Fruit fly (Drosophila melanogaster) whole organism, embryonic: Measurements from ENCODE around the gene CG8300.

ENCODE experiments used
- Atf6 ChIP-seq: fragments of 200-800 bp; sonication (Bioruptor generic); IDR thresholded peaks from 2 replicates; pipeline ENCODE4 v1.3.6; 2022; ENCODE audit warnings: missing biosample characterization, missing genetic modification characterization
- CG10366 ChIP-seq: fragments of 200-800 bp; sonication (Bioruptor generic); IDR thresholded peaks from 2 replicates; pipeline ENCODE4 v1.3.6; 2022; ENCODE audit warnings: missing biosample characterization, missing genetic modification characterization
- CG13296 ChIP-seq: fragments of 200-800 bp; sonication (Bioruptor generic); optimal IDR thresholded peaks from 3 replicates; lab custom pipeline; 2018; ENCODE audit warnings: missing biosample characterization, mild to moderate bottlenecking, missing genetic modification characterization
- CG13424 ChIP-seq: fragments of 200-800 bp; sonication (Bioruptor generic); optimal IDR thresholded peaks from 2 replicates; lab custom pipeline; 2019; ENCODE audit warnings: missing biosample characterization, mild to moderate bottlenecking, missing genetic modification characterization, moderate library complexity
- CG15601 ChIP-seq: fragments of 200-800 bp; sonication (Bioruptor generic); optimal IDR thresholded peaks from 3 replicates; lab custom pipeline; 2019; ENCODE audit warnings: missing biosample characterization, mild to moderate bottlenecking, missing genetic modification characterization, moderate library complexity
- CG1602 ChIP-seq: fragments of 200-800 bp; sonication (Bioruptor generic); optimal IDR thresholded peaks from 3 replicates; lab custom pipeline; 2016; ENCODE audit warnings: missing biosample characterization, missing genetic modification characterization
- CG17829 ChIP-seq: fragments of 200-800 bp; optimal IDR thresholded peaks from 2 replicates; lab custom pipeline; 2019; ENCODE audit warnings: missing biosample characterization, mild to moderate bottlenecking, missing genetic modification characterization, moderate library complexity
- CG1832 ChIP-seq: fragments of 200-800 bp; sonication (Bioruptor generic); optimal IDR thresholded peaks from 2 replicates; lab custom pipeline; 2017; ENCODE audit warnings: missing biosample characterization, mild to moderate bottlenecking, missing genetic modification characterization, inconsistent platforms
- CG2678 ChIP-seq: fragments of 200-800 bp; sonication (Bioruptor generic); optimal IDR thresholded peaks from 3 replicates; lab custom pipeline; 2019; ENCODE audit warnings: missing biosample characterization, mild to moderate bottlenecking, missing genetic modification characterization, moderate library complexity
- CG2712 ChIP-seq: fragments of 200-800 bp; optimal IDR thresholded peaks from 3 replicates; lab custom pipeline; 2019; ENCODE audit warnings: missing biosample characterization, mild to moderate bottlenecking, missing genetic modification characterization, moderate library complexity
- CG30020 ChIP-seq: fragments of 200-800 bp; optimal IDR thresholded peaks from 2 replicates; lab custom pipeline; 2019; ENCODE audit warnings: missing biosample characterization, mild to moderate bottlenecking, missing genetic modification characterization, moderate library complexity
- CG31441 ChIP-seq: fragments of 200-800 bp; sonication (Bioruptor generic); IDR thresholded peaks from 2 replicates; pipeline ENCODE4 v1.3.6; 2022; ENCODE audit warnings: missing biosample characterization, missing genetic modification characterization
- CG32532 ChIP-seq: fragments of 200-800 bp; sonication (Bioruptor generic); IDR thresholded peaks from 2 replicates; pipeline ENCODE4 v1.3.6; 2022; ENCODE audit warnings: missing biosample characterization, missing genetic modification characterization
- CG34422 ChIP-seq: fragments of 200-800 bp; sonication (Bioruptor generic); IDR thresholded peaks from 3 replicates; pipeline ENCODE4 v1.3.6; 2022; ENCODE audit warnings: missing biosample characterization, missing genetic modification characterization
- CG3726 ChIP-seq: fragments of 200-800 bp; sonication (Bioruptor generic); IDR thresholded peaks from 3 replicates; pipeline ENCODE4, ENCODE4 v1.3.6; 2022; ENCODE audit warnings: missing biosample characterization, missing genetic modification characterization
- CG4730 ChIP-seq: fragments of 200-800 bp; sonication (Bioruptor generic); IDR thresholded peaks from 2 replicates; pipeline ENCODE4 v1.3.6; 2022; ENCODE audit warnings: missing biosample characterization, missing genetic modification characterization
- CG6654 ChIP-seq: fragments of 200-800 bp; sonication (Bioruptor generic); optimal IDR thresholded peaks from 2 replicates; lab custom pipeline; 2017; ENCODE audit warnings: missing biosample characterization, mild to moderate bottlenecking, missing genetic modification characterization
- CG6791 ChIP-seq: fragments of 200-800 bp; sonication (Bioruptor generic); IDR thresholded peaks from 3 replicates; pipeline ENCODE4 v1.3.6; 2022; ENCODE audit warnings: missing biosample characterization, missing genetic modification characterization; ENCODE audit not compliant: partially characterized antibody
- CG7987 ChIP-seq: fragments of 200-800 bp; sonication (Bioruptor generic); optimal IDR thresholded peaks from 2 replicates; lab custom pipeline; 2018; ENCODE audit warnings: missing biosample characterization, mild to moderate bottlenecking, missing genetic modification characterization, moderate library complexity
- CG8765 ChIP-seq: fragments of 200-800 bp; sonication (Bioruptor generic); IDR thresholded peaks from 2 replicates; pipeline ENCODE4 v1.3.6; 2022; ENCODE audit warnings: missing biosample characterization, missing genetic modification characterization
- CG9727 ChIP-seq: fragments of 200-800 bp; sonication (Bioruptor generic); optimal IDR thresholded peaks from 3 replicates; lab custom pipeline; 2017; ENCODE audit warnings: missing biosample characterization, mild to moderate bottlenecking, missing genetic modification characterization
- CG9817 ChIP-seq: fragments of 200-800 bp; sonication (Bioruptor generic); optimal IDR thresholded peaks from 2 replicates; lab custom pipeline; 2018; ENCODE audit warnings: missing biosample characterization, mild to moderate bottlenecking, missing genetic modification characterization, moderate library complexity
- CHES-1-like ChIP-seq: fragments of 200-800 bp; sonication (Bioruptor generic); optimal IDR thresholded peaks from 2 replicates; lab custom pipeline; 2016; ENCODE audit warnings: missing biosample characterization, missing genetic modification characterization
- D19A ChIP-seq: fragments of 200-800 bp; optimal IDR thresholded peaks from 3 replicates; lab custom pipeline; 2019; ENCODE audit warnings: missing biosample characterization, mild to moderate bottlenecking, missing genetic modification characterization, moderate library complexity
- Dbx ChIP-seq: fragments of 200-800 bp; sonication (Bioruptor generic); IDR thresholded peaks from 3 replicates; pipeline ENCODE4 v1.3.6; 2022; ENCODE audit warnings: missing biosample characterization, missing genetic modification characterization
- E2f1 ChIP-seq: fragments of 200-800 bp; sonication (Bioruptor generic); IDR thresholded peaks from 2 replicates; pipeline ENCODE4 v1.3.6; 2022; ENCODE audit warnings: missing biosample characterization, missing genetic modification characterization
- HLHmδ ChIP-seq: fragments of 200-800 bp; sonication (Bioruptor generic); optimal IDR thresholded peaks from 2 replicates; lab custom pipeline; 2018; ENCODE audit warnings: missing biosample characterization, mild to moderate bottlenecking, missing genetic modification characterization, moderate library complexity
- HmgZ ChIP-seq: fragments of 200-800 bp; sonication (Bioruptor generic); optimal IDR thresholded peaks from 2 replicates; lab custom pipeline; 2018; ENCODE audit warnings: missing biosample characterization, mild to moderate bottlenecking, missing genetic modification characterization
- Kr ChIP-seq: fragments of 200-800 bp; sonication (Bioruptor generic); optimal IDR thresholded peaks from 2 replicates; lab custom pipeline; 2017; ENCODE audit warnings: missing biosample characterization, mild to moderate bottlenecking, missing genetic modification characterization
- MESR4 ChIP-seq: fragments of 200-800 bp; sonication (Bioruptor generic); optimal IDR thresholded peaks from 2 replicates; lab custom pipeline; 2018; ENCODE audit warnings: missing biosample characterization, mild to moderate bottlenecking, missing genetic modification characterization, moderate library complexity
- Mad ChIP-seq: fragments of 200-800 bp; sonication (Bioruptor generic); optimal IDR thresholded peaks from 2 replicates; lab custom pipeline; 2016; ENCODE audit warnings: missing biosample characterization, missing genetic modification characterization
- Pdp1 ChIP-seq, 2 experiments: fragments of 200-800 bp; sonication (Bioruptor generic); optimal IDR thresholded peaks; 3 replicates each; lab custom pipeline; 2016; ENCODE audit warnings: missing biosample characterization in 2 of 2, missing genetic modification characterization in 2 of 2, mild to moderate bottlenecking in 1 of 2, moderate library complexity in 1 of 2
- Sox102F ChIP-seq: fragments of 200-800 bp; sonication (Bioruptor generic); optimal IDR thresholded peaks from 2 replicates; lab custom pipeline; 2018; ENCODE audit warnings: missing biosample characterization, mild to moderate bottlenecking, missing genetic modification characterization, moderate library complexity
- Xbp1 ChIP-seq: fragments of 200-800 bp; sonication (Bioruptor generic); optimal IDR thresholded peaks from 3 replicates; lab custom pipeline; 2016; ENCODE audit warnings: missing biosample characterization, mild to moderate bottlenecking, missing genetic modification characterization
- ato ChIP-seq: fragments of 200-800 bp; sonication (Bioruptor generic); IDR thresholded peaks from 2 replicates; pipeline ENCODE4 v1.3.6; 2022; ENCODE audit warnings: missing biosample characterization, missing genetic modification characterization; ENCODE audit not compliant: partially characterized antibody
- caup ChIP-seq: fragments of 200-800 bp; sonication (Bioruptor generic); optimal IDR thresholded peaks from 3 replicates; lab custom pipeline; 2017; ENCODE audit warnings: missing biosample characterization, mild to moderate bottlenecking, missing genetic modification characterization, moderate library complexity; ENCODE audit not compliant: severe bottlenecking
- crp ChIP-seq, 2 experiments: fragments of 200-800 bp; sonication (Bioruptor generic); optimal IDR thresholded peaks; 2 replicates in 1 of 2; 3 replicates in 1 of 2; lab custom pipeline; 2017; ENCODE audit warnings: missing biosample characterization in 2 of 2, missing genetic modification characterization in 2 of 2, mild to moderate bottlenecking in 1 of 2, moderate library complexity in 1 of 2
- danr ChIP-seq: fragments of 200-800 bp; sonication (Bioruptor generic); IDR thresholded peaks from 2 replicates; pipeline ENCODE4 v1.3.6; 2022; ENCODE audit warnings: missing biosample characterization, missing genetic modification characterization
- dmrt99B ChIP-seq: fragments of 200-800 bp; sonication (Bioruptor generic); optimal IDR thresholded peaks from 2 replicates; lab custom pipeline; 2018; ENCODE audit warnings: missing biosample characterization, mild to moderate bottlenecking, missing genetic modification characterization, moderate library complexity
- gce ChIP-seq: fragments of 200-800 bp; sonication (Bioruptor generic); IDR thresholded peaks from 3 replicates; pipeline ENCODE4 v1.3.6; 2022; ENCODE audit warnings: missing biosample characterization, missing genetic modification characterization
- grau ChIP-seq: fragments of 200-800 bp; optimal IDR thresholded peaks from 3 replicates; lab custom pipeline; 2019; ENCODE audit warnings: missing biosample characterization, mild to moderate bottlenecking, missing genetic modification characterization, moderate library complexity
- gsb-n ChIP-seq: fragments of 200-800 bp; sonication (Bioruptor generic); optimal IDR thresholded peaks from 3 replicates; lab custom pipeline; 2018; ENCODE audit warnings: missing biosample characterization, mild to moderate bottlenecking, missing genetic modification characterization
- ham ChIP-seq: fragments of 200-800 bp; sonication (Bioruptor generic); IDR thresholded peaks from 2 replicates; pipeline ENCODE4 v1.3.6; 2022; ENCODE audit warnings: missing biosample characterization, missing genetic modification characterization
- klu ChIP-seq: fragments of 200-800 bp; sonication (Bioruptor generic); IDR thresholded peaks from 2 replicates; pipeline ENCODE4 v1.3.6; 2022; ENCODE audit warnings: missing biosample characterization, missing genetic modification characterization
- row ChIP-seq: fragments of 200-800 bp; sonication (Bioruptor generic); IDR thresholded peaks from 3 replicates; pipeline ENCODE4 v1.3.6; 2022; ENCODE audit warnings: missing biosample characterization, missing genetic modification characterization
- sens-2 ChIP-seq: fragments of 200-800 bp; sonication (Bioruptor generic); IDR thresholded peaks from 2 replicates; pipeline ENCODE4 v1.3.6; 2022; ENCODE audit warnings: missing biosample characterization, missing genetic modification characterization
- slbo ChIP-seq: fragments of 200-800 bp; sonication (Bioruptor generic); IDR thresholded peaks from 2 replicates; pipeline ENCODE4 v1.3.6; 2022; ENCODE audit warnings: missing biosample characterization, missing genetic modification characterization
- ssp ChIP-seq: fragments of 200-800 bp; sonication (Bioruptor generic); IDR thresholded peaks from 2 replicates; pipeline ENCODE4 v1.3.6; 2022; ENCODE audit warnings: missing biosample characterization, missing genetic modification characterization
- tna ChIP-seq: fragments of 200-800 bp; sonication (Bioruptor generic); IDR thresholded peaks from 2 replicates; pipeline ENCODE4 v1.3.6; 2022; ENCODE audit warnings: missing biosample characterization, missing genetic modification characterization; ENCODE audit not compliant: partially characterized antibody
- z ChIP-seq: fragments of 200-800 bp; sonication (Bioruptor generic); IDR thresholded peaks from 3 replicates; pipeline ENCODE4 v1.3.6; 2022; ENCODE audit warnings: missing biosample characterization, missing genetic modification characterization

CG8300 gene

DNA sequence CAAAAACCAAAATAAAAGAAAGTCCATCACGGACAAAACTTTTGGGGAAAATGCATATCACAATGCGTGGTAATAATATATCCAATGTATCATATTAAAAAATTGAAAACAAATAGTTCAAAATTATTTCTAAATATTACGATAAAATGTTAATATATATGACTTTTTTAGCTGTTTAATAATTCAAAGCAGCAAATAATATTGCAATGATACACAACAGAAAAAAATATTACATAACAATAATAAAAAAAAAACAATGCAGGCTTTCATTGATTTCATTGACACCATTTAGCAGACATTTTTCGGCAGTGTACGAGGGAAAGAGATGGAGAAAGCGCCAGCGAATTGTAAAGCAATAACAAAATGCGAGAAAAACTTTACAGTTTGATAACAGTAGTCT is 9.8 kb upstream of the CG8300 start (continued):
- TF ChIP-seq CG6654 (GFP tag; lab: Kevin White, UChicago) (no peak), D19A (tag; lab: Kevin White, UChicago) (peak; percentile 61), CG34422 (no peak), CG32532 (GFP tag; lab: Robert Waterston, UW) (no peak), CG10366 (GFP tag; lab: Robert Waterston, UW) (peak; percentile 36), E2f1 (0 out of 2 replicates have a peak, but pooled peaks have one; percentile 10), row (GFP tag; lab: Robert Waterston, UW) (peak; percentile 31; the same call in 2 of the 3 replicates), CHES-1-like (GFP tag; lab: Kevin White, UChicago) (no peak), CG4730 (GFP tag; lab: Robert Waterston, UW) (no peak), Xbp1 (GFP tag; lab: Kevin White, UChicago) (peak; percentile 53), HLHmδ (GFP tag; lab: Kevin White, UChicago) (no peak), CG31441 (GFP tag; lab: Robert Waterston, UW) (peak; percentile 50), gsb-n (tag; lab: Kevin White, UChicago) (peak; percentile 4), gce (no peak), slbo (peak; percentile 34; the same call in 1 of the 2 replicates), ssp (GFP tag; lab: Robert Waterston, UW) (no peak), HmgZ (tag; lab: Kevin White, UChicago) (no peak), CG9727 (no peak), caup (GFP tag; lab: Kevin White, UChicago) (no peak), CG1832 (GFP tag; lab: Kevin White, UChicago) (no peak), klu (no peak), CG2712 (tag; lab: Kevin White, UChicago) (peak; percentile 31), CG2678 (tag; lab: Kevin White, UChicago) (peak; percentile 68), z (GFP tag; lab: Robert Waterston, UW) (no peak), CG30020 (tag; lab: Kevin White, UChicago) (no peak), Pdp1 (GFP tag; optimal IDR thresholded peaks at IDR 0.05; lab: Kevin White, UChicago) (peak in 1 of 2 experiments; percentile 76), CG1602 (GFP tag; lab: Kevin White, UChicago) (peak; percentile 36), dmrt99B (peak; percentile 67), CG9817 (tag; lab: Kevin White, UChicago) (no peak), Mad (GFP tag; lab: Kevin White, UChicago) (no peak), Dbx (GFP tag; lab: Robert Waterston, UW) (no peak), crp (GFP tag; optimal IDR thresholded peaks at IDR 0.05; lab: Kevin White, UChicago) (no peak), Kr (GFP tag; lab: Kevin White, UChicago) (no peak), CG13296 (GFP tag; lab: Kevin White, UChicago) (no peak), ham (GFP tag; lab: Robert Waterston, UW) (no peak), Sox102F (GFP tag; lab: Kevin White, UChicago) (peak; percentile 83)
- TF ChIP-seq, all 482 proteins: peak for 80

DNA sequence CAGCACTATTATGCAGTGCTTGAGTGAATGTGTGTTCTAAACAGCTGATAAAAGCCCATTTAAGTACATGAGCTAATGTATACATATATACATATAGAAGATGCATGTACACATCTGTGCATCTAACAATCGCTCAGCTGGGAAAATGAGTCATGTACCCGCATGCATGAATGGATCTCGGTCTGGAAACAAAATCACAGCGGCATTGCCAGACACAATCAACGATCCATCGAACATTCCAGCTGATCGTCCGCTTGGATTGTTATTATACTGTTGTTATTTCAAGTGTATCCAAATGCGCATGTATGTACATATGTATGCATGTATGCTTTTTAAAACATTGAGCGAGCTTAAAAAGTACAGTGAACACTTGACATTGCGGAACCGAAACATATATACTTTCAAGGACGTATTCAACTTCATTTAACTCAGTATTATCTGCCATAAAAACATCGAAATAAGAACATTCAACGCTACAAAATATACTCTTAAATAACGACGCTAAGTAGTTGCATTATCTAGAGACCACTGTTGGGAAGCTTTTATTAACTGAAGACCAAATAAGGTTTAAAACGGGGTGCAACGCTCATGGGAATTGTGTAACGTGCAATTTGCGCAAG is 9.3 kb upstream of the CG8300 start:
- TF ChIP-seq CG15601 (tag; lab: Kevin White, UChicago) = peak; percentile 64
- no peak for TF ChIP-seq CG6791
- TF ChIP-seq ato = no peak
- peak; percentile 96 for TF ChIP-seq grau (tag; lab: Kevin White, UChicago)
- peak; percentile 91 for TF ChIP-seq CG13424 (tag; lab: Kevin White, UChicago)
- peak; percentile 57; the same call in 1 of the 2 replicates for TF ChIP-seq Atf6 (GFP tag; lab: Robert Waterston, UW)
- peak; percentile 66; the same call in 1 of the 2 replicates for TF ChIP-seq sens-2 (GFP tag; lab: Robert Waterston, UW)
- no peak for TF ChIP-seq klu
- no peak for TF ChIP-seq tna (GFP tag; lab: Robert Waterston, UW)
- peak; percentile 72 for TF ChIP-seq CG17829 (tag; lab: Kevin White, UChicago)
- peak; percentile 54; the same call in 1 of the 3 replicates for TF ChIP-seq z (GFP tag; lab: Robert Waterston, UW)
- TF ChIP-seq CG7987 (GFP tag; lab: Kevin White, UChicago) = no peak
- TF ChIP-seq CG8765 (GFP tag; lab: Robert Waterston, UW) = no peak
- TF ChIP-seq danr (GFP tag; lab: Robert Waterston, UW) = 0 out of 2 replicates have a peak, but pooled peaks have one; percentile 37
- TF ChIP-seq CG3726 (GFP tag; lab: Robert Waterston, UW) = 0 out of 3 replicates have a peak, but pooled peaks have one; percentile 14
- no peak for TF ChIP-seq MESR4 (GFP tag; lab: Kevin White, UChicago)
